Fruit fly (Drosophila melanogaster) whole organism, embryonic: ENCODE measurements around the gene PsGEF.

Experiments
- Blimp-1 ChIP-seq: fragments of 200-800 bp; sonication (Bioruptor generic); optimal IDR thresholded peaks from 3 replicates; lab custom pipeline; 2018; ENCODE audit warnings: missing biosample characterization, missing genetic modification characterization, mild to moderate bottlenecking, moderate library complexity, missing genetic modification reagents
- CG14441 ChIP-seq: fragments of 200-800 bp; sonication (Bioruptor generic); IDR thresholded peaks from 2 replicates; pipeline ENCODE4 v1.3.6; 2022; ENCODE audit warnings: missing biosample characterization, missing genetic modification characterization
- CG32772 ChIP-seq: fragments of 200-800 bp; sonication (Bioruptor generic); IDR thresholded peaks from 2 replicates; pipeline ENCODE4 v1.3.6; 2022; ENCODE audit warnings: missing biosample characterization, missing genetic modification characterization
- CG3726 ChIP-seq: fragments of 200-800 bp; sonication (Bioruptor generic); IDR thresholded peaks from 3 replicates; pipeline ENCODE4, ENCODE4 v1.3.6; 2022; ENCODE audit warnings: missing biosample characterization, missing genetic modification characterization
- Chrac-16 ChIP-seq: fragments of 200-800 bp; sonication (Bioruptor generic); optimal IDR thresholded peaks from 3 replicates; lab custom pipeline; 2016; ENCODE audit warnings: missing biosample characterization, missing genetic modification characterization
- Dfd ChIP-seq, 2 experiments: fragments of >200 bp; optimal IDR thresholded peaks; 2 replicates each; lab custom pipeline; 2017; ENCODE audit warnings: missing biosample characterization in 2 of 2, missing genetic modification characterization in 2 of 2
- HLH4C ChIP-seq: fragments of 200-800 bp; sonication (Bioruptor generic); IDR thresholded peaks from 3 replicates; pipeline ENCODE4 v1.3.6; 2022; ENCODE audit warnings: missing biosample characterization, missing genetic modification characterization; ENCODE audit not compliant: partially characterized antibody
- Mes4 ChIP-seq: fragments of 200-800 bp; sonication (Bioruptor generic); optimal IDR thresholded peaks from 2 replicates; lab custom pipeline; 2016; ENCODE audit warnings: missing biosample characterization, missing genetic modification characterization
- Rfx ChIP-seq: fragments of 200-800 bp; sonication (Bioruptor generic); IDR thresholded peaks from 2 replicates; pipeline ENCODE4 v1.3.6; 2022; ENCODE audit warnings: missing biosample characterization, missing genetic modification characterization
- hkb ChIP-seq, 2 experiments: fragments of 200-800 bp in 1 of 2; fragments of >200 bp in 1 of 2; sonication (Bioruptor generic) in 1 of 2; IDR thresholded peaks in 1 of 2; optimal IDR thresholded peaks in 1 of 2; 2 replicates each; pipeline versions ENCODE4 v1.3.6 to Lab custom; 2017 to 2022; ENCODE audit warnings: missing biosample characterization in 1 of 2, missing genetic modification characterization in 1 of 2
- maf-S ChIP-seq: fragments of 200-800 bp; sonication (Bioruptor generic); optimal IDR thresholded peaks from 2 replicates; lab custom pipeline; 2016; ENCODE audit warnings: missing biosample characterization, missing genetic modification characterization
- schlank ChIP-seq: fragments of 200-800 bp; sonication (Bioruptor generic); optimal IDR thresholded peaks from 2 replicates; lab custom pipeline; 2018; ENCODE audit warnings: missing biosample characterization, mild to moderate bottlenecking, missing genetic modification characterization
- sna ChIP-seq: fragments of 200-800 bp; sonication (Bioruptor generic); IDR thresholded peaks from 2 replicates; pipeline ENCODE4 v1.3.6; 2022; ENCODE audit warnings: missing biosample characterization, missing genetic modification characterization; ENCODE audit not compliant: partially characterized antibody
- tll ChIP-seq, 2 experiments: fragments of 200-800 bp in 1 of 2; fragments of >200 bp in 1 of 2; sonication (Bioruptor generic) in 1 of 2; optimal IDR thresholded peaks; 2 replicates each; lab custom pipeline; 2017 to 2019; ENCODE audit warnings: missing biosample characterization in 2 of 2, missing genetic modification characterization in 2 of 2, mild to moderate bottlenecking in 1 of 2, moderate library complexity in 1 of 2

DNA sequence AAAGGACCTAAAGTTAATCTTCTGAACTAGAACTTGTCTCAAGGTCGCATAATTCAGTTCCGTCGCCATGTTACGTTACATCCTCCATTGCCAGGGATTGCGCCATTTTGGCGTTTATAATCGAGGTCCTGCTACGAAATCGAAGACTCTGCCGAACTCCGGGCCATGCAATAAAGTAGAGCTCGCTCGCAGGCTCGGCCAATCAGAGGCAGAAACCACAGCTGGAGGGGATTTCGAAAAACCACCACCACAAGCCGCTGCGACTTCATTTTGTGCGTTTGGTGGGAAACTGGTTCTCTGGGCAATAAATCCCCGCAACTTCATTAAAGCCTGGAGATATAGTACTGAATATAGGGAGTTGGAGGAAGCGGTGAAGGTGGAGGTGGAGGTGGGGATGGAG is 47.4 kb upstream of the PsGEF start:
- TF ChIP-seq CG14441 (no peak), Dfd (GFP tag; optimal IDR thresholded peaks at IDR 0.05; lab: Kevin White, UChicago) (no peak), HLH4C (no peak), sna (GFP tag; lab: Robert Waterston, UW) (no peak), Rfx (GFP tag; lab: Robert Waterston, UW) (no peak), Blimp-1 (GFP tag; lab: Kevin White, UChicago) (no peak), schlank (tag; lab: Kevin White, UChicago) (no peak), Chrac-16 (GFP tag; lab: Kevin White, UChicago) (no peak), Mes4 (no peak), CG32772 (no peak), CG3726 (no peak), tll (GFP tag; optimal IDR thresholded peaks at IDR 0.05; lab: Kevin White, UChicago) (no peak), maf-S (no peak), hkb (optimal IDR thresholded peaks at IDR 0.05; lab: Kevin White, UChicago) (no peak), hkb (GFP tag; IDR thresholded peaks at IDR 0.05; lab: Robert Waterston, UW) (no peak)
